Fruit fly (Drosophila melanogaster) whole organism, embryonic: Measurements from ENCODE around the gene CG10165.

ENCODE experiments used
- Atf3 ChIP-seq: fragments of 200-800 bp; sonication (Bioruptor generic); optimal IDR thresholded peaks from 3 replicates; lab custom pipeline; 2016; ENCODE audit warnings: missing biosample characterization, missing genetic modification characterization
- BEAF-32 ChIP-seq: fragments of 200-800 bp; sonication (Bioruptor generic); optimal IDR thresholded peaks from 3 replicates; lab custom pipeline; 2017; ENCODE audit warnings: missing biosample characterization, missing genetic modification characterization, mild to moderate bottlenecking, moderate library complexity, missing genetic modification reagents
- CG10274 ChIP-seq: fragments of 200-800 bp; sonication (Bioruptor generic); optimal IDR thresholded peaks from 3 replicates; lab custom pipeline; 2017; ENCODE audit warnings: missing biosample characterization, mild to moderate bottlenecking, missing genetic modification characterization
- CG11085 ChIP-seq: fragments of 200-800 bp; sonication (Bioruptor generic); IDR thresholded peaks from 2 replicates; pipeline ENCODE4 v1.3.6; 2022; ENCODE audit warnings: missing biosample characterization, missing genetic modification characterization
- CG12236 ChIP-seq: fragments of 200-800 bp; sonication (Bioruptor generic); optimal IDR thresholded peaks from 2 replicates; lab custom pipeline; 2016; ENCODE audit warnings: missing biosample characterization, missing genetic modification characterization
- CG1233 ChIP-seq: fragments of 200-800 bp; sonication (Bioruptor generic); optimal IDR thresholded peaks from 4 replicates; lab custom pipeline; 2018; ENCODE audit warnings: missing biosample characterization, mild to moderate bottlenecking, missing genetic modification characterization
- CG14710 ChIP-seq: fragments of 200-800 bp; sonication (Bioruptor generic); optimal IDR thresholded peaks from 3 replicates; lab custom pipeline; 2019; ENCODE audit warnings: missing biosample characterization, mild to moderate bottlenecking, missing genetic modification characterization, moderate library complexity
- CG14965 ChIP-seq: fragments of 200-800 bp; sonication (Bioruptor generic); optimal IDR thresholded peaks from 2 replicates; lab custom pipeline; 2016; ENCODE audit warnings: missing biosample characterization, missing genetic modification characterization, borderline replicate concordance
- CG17359 ChIP-seq: fragments of 200-800 bp; sonication (Bioruptor generic); optimal IDR thresholded peaks from 3 replicates; lab custom pipeline; 2018; ENCODE audit warnings: missing biosample characterization, mild to moderate bottlenecking, missing genetic modification characterization, moderate library complexity
- CG17612 ChIP-seq: fragments of 200-800 bp; sonication (Bioruptor generic); IDR thresholded peaks from 2 replicates; pipeline ENCODE4 v1.3.6; 2022; ENCODE audit warnings: missing biosample characterization, missing genetic modification characterization
- CG18619 ChIP-seq: fragments of 200-800 bp; sonication (Bioruptor generic); optimal IDR thresholded peaks from 3 replicates; lab custom pipeline; 2017; ENCODE audit warnings: missing biosample characterization, mild to moderate bottlenecking, missing genetic modification characterization
- CG2116 ChIP-seq: fragments of 200-800 bp; sonication (Bioruptor generic); optimal IDR thresholded peaks from 3 replicates; lab custom pipeline; 2018; ENCODE audit warnings: missing biosample characterization, mild to moderate bottlenecking, missing genetic modification characterization
- CG2889 ChIP-seq: fragments of 200-800 bp; sonication (Bioruptor generic); IDR thresholded peaks from 3 replicates; pipeline ENCODE4 v1.3.6; 2022; ENCODE audit warnings: missing biosample characterization, missing genetic modification characterization
- CG31441 ChIP-seq: fragments of 200-800 bp; sonication (Bioruptor generic); IDR thresholded peaks from 2 replicates; pipeline ENCODE4 v1.3.6; 2022; ENCODE audit warnings: missing biosample characterization, missing genetic modification characterization
- CG34376 ChIP-seq: fragments of 200-800 bp; sonication (Bioruptor generic); optimal IDR thresholded peaks from 2 replicates; lab custom pipeline; 2018; ENCODE audit warnings: missing biosample characterization, mild to moderate bottlenecking, missing genetic modification characterization
- CG3995 ChIP-seq: fragments of 200-800 bp; sonication (Bioruptor generic); optimal IDR thresholded peaks from 3 replicates; lab custom pipeline; 2016; ENCODE audit warnings: missing biosample characterization, missing genetic modification characterization
- CG4282 ChIP-seq: fragments of 200-800 bp; sonication (Bioruptor generic); optimal IDR thresholded peaks from 2 replicates; lab custom pipeline; 2016; ENCODE audit warnings: missing biosample characterization, missing genetic modification characterization
- CG4820 ChIP-seq: fragments of 200-800 bp; sonication (Bioruptor generic); optimal IDR thresholded peaks from 3 replicates; lab custom pipeline; 2016; ENCODE audit warnings: missing biosample characterization, missing genetic modification characterization
- CG6683 ChIP-seq: fragments of 200-800 bp; sonication (Bioruptor generic); optimal IDR thresholded peaks from 2 replicates; lab custom pipeline; 2017; ENCODE audit warnings: missing biosample characterization, mild to moderate bottlenecking, missing genetic modification characterization, missing genetic modification reagents
- CG7987 ChIP-seq: fragments of 200-800 bp; sonication (Bioruptor generic); optimal IDR thresholded peaks from 2 replicates; lab custom pipeline; 2018; ENCODE audit warnings: missing biosample characterization, mild to moderate bottlenecking, missing genetic modification characterization, moderate library complexity
- CG8478 ChIP-seq: fragments of >200 bp; optimal IDR thresholded peaks from 2 replicates; lab custom pipeline; 2018
- CG8944 ChIP-seq: fragments of 200-800 bp; sonication (Bioruptor generic); optimal IDR thresholded peaks from 3 replicates; lab custom pipeline; 2016; ENCODE audit warnings: missing biosample characterization, missing genetic modification characterization
- CG9727 ChIP-seq: fragments of 200-800 bp; sonication (Bioruptor generic); optimal IDR thresholded peaks from 3 replicates; lab custom pipeline; 2017; ENCODE audit warnings: missing biosample characterization, mild to moderate bottlenecking, missing genetic modification characterization
- CTCF ChIP-seq: fragments of 200-800 bp; sonication (Bioruptor generic); optimal IDR thresholded peaks from 2 replicates; lab custom pipeline; 2017; ENCODE audit warnings: missing biosample characterization, mild to moderate bottlenecking, missing genetic modification characterization, moderate library complexity
- D ChIP-seq, 2 experiments: fragments of 200-800 bp in 1 of 2; fragments of >200 bp in 1 of 2; sonication (Bioruptor generic) in 1 of 2; optimal IDR thresholded peaks; 2 replicates in 1 of 2; 3 replicates in 1 of 2; lab custom pipeline; 2017; ENCODE audit warnings: mild to moderate bottlenecking in 1 of 2, missing biosample characterization in 1 of 2, missing genetic modification characterization in 1 of 2, missing genetic modification reagents in 1 of 2
- Dfd ChIP-seq, 2 experiments: fragments of >200 bp; optimal IDR thresholded peaks; 2 replicates each; lab custom pipeline; 2017; ENCODE audit warnings: missing biosample characterization in 2 of 2, missing genetic modification characterization in 2 of 2
- ERR ChIP-seq: fragments of 200-800 bp; sonication (Bioruptor generic); optimal IDR thresholded peaks from 2 replicates; lab custom pipeline; 2016; ENCODE audit warnings: missing biosample characterization, missing genetic modification characterization
- Ets97D ChIP-seq: fragments of 200-800 bp; sonication (Bioruptor generic); optimal IDR thresholded peaks from 3 replicates; lab custom pipeline; 2016; ENCODE audit warnings: missing biosample characterization, missing genetic modification characterization
- Fer2 ChIP-seq: fragments of 200-800 bp; sonication (Bioruptor generic); optimal IDR thresholded peaks from 2 replicates; lab custom pipeline; 2018; ENCODE audit warnings: missing biosample characterization, mild to moderate bottlenecking, missing genetic modification characterization, moderate library complexity
- HHEX ChIP-seq: fragments of 200-800 bp; sonication (Bioruptor generic); optimal IDR thresholded peaks from 3 replicates; lab custom pipeline; 2017; ENCODE audit warnings: missing biosample characterization, mild to moderate bottlenecking, missing genetic modification characterization, missing genetic modification reagents
- Hr39 ChIP-seq: fragments of >200 bp; optimal IDR thresholded peaks from 2 replicates; lab custom pipeline; 2017
- Meics ChIP-seq: fragments of 200-800 bp; sonication (Bioruptor generic); optimal IDR thresholded peaks from 2 replicates; lab custom pipeline; 2017; ENCODE audit warnings: missing biosample characterization, mild to moderate bottlenecking, missing genetic modification characterization
- Ravus ChIP-seq: fragments of 200-800 bp; sonication (Bioruptor generic); IDR thresholded peaks from 2 replicates; pipeline ENCODE4 v1.3.6; 2022; ENCODE audit warnings: missing biosample characterization, missing genetic modification characterization
- Rx ChIP-seq: fragments of 200-800 bp; sonication (Bioruptor generic); IDR thresholded peaks from 2 replicates; pipeline ENCODE4 v1.3.6; 2022; ENCODE audit warnings: missing biosample characterization, missing genetic modification characterization
- TFAM ChIP-seq: fragments of 200-800 bp; sonication (Bioruptor generic); optimal IDR thresholded peaks from 2 replicates; lab custom pipeline; 2017; ENCODE audit warnings: missing biosample characterization, missing genetic modification characterization, inconsistent platforms
- aop ChIP-seq: fragments of 200-800 bp; sonication (Bioruptor generic); IDR thresholded peaks from 2 replicates; pipeline ENCODE4 v1.3.6; 2022; ENCODE audit warnings: missing biosample characterization, missing genetic modification characterization
- danr ChIP-seq: fragments of 200-800 bp; sonication (Bioruptor generic); IDR thresholded peaks from 2 replicates; pipeline ENCODE4 v1.3.6; 2022; ENCODE audit warnings: missing biosample characterization, missing genetic modification characterization
- fd96Cb ChIP-seq: fragments of 200-800 bp; sonication (Bioruptor generic); optimal IDR thresholded peaks from 2 replicates; lab custom pipeline; 2018; ENCODE audit warnings: missing biosample characterization, mild to moderate bottlenecking, missing genetic modification characterization, moderate library complexity
- ftz-f1 ChIP-seq: fragments of 200-800 bp; sonication (Bioruptor generic); optimal IDR thresholded peaks from 2 replicates; lab custom pipeline; 2016; ENCODE audit warnings: missing biosample characterization, missing genetic modification characterization
- jumu ChIP-seq: fragments of 200-800 bp; sonication (Bioruptor generic); optimal IDR thresholded peaks from 3 replicates; lab custom pipeline; 2016; ENCODE audit warnings: missing biosample characterization, missing genetic modification characterization
- lab ChIP-seq: fragments of 200-800 bp; sonication (Bioruptor generic); optimal IDR thresholded peaks from 3 replicates; lab custom pipeline; 2017; ENCODE audit warnings: missing biosample characterization, missing genetic modification characterization, mild to moderate bottlenecking, moderate library complexity, missing genetic modification reagents
- pfk ChIP-seq: fragments of 200-800 bp; sonication (Bioruptor generic); optimal IDR thresholded peaks from 2 replicates; lab custom pipeline; 2018; ENCODE audit warnings: missing biosample characterization, mild to moderate bottlenecking, missing genetic modification characterization, moderate library complexity
- pho ChIP-seq: fragments of 200-800 bp; sonication (Bioruptor generic); optimal IDR thresholded peaks from 2 replicates; lab custom pipeline; 2016; ENCODE audit warnings: missing biosample characterization, missing genetic modification characterization
- pita ChIP-seq: fragments of 200-800 bp; sonication (Bioruptor generic); optimal IDR thresholded peaks from 2 replicates; lab custom pipeline; 2017; ENCODE audit warnings: missing biosample characterization, mild to moderate bottlenecking, missing genetic modification characterization
- pros ChIP-seq: fragments of 200-800 bp; sonication (Bioruptor generic); optimal IDR thresholded peaks from 3 replicates; lab custom pipeline; 2019; ENCODE audit warnings: missing biosample characterization, mild to moderate bottlenecking, missing genetic modification characterization, moderate library complexity
- pum ChIP-seq: fragments of 200-800 bp; sonication (Bioruptor generic); optimal IDR thresholded peaks from 2 replicates; lab custom pipeline; 2016; ENCODE audit warnings: missing biosample characterization, missing genetic modification characterization
- sd ChIP-seq: fragments of 200-800 bp; sonication (Bioruptor generic); optimal IDR thresholded peaks from 3 replicates; lab custom pipeline; 2018; ENCODE audit warnings: missing biosample characterization, mild to moderate bottlenecking, missing genetic modification characterization, moderate library complexity
- so ChIP-seq: fragments of 200-800 bp; sonication (Bioruptor generic); IDR thresholded peaks from 3 replicates; pipeline ENCODE4 v1.3.6; 2022; ENCODE audit warnings: missing biosample characterization, missing genetic modification characterization
- tna ChIP-seq: fragments of 200-800 bp; sonication (Bioruptor generic); IDR thresholded peaks from 2 replicates; pipeline ENCODE4 v1.3.6; 2022; ENCODE audit warnings: missing biosample characterization, missing genetic modification characterization; ENCODE audit not compliant: partially characterized antibody
- z ChIP-seq: fragments of 200-800 bp; sonication (Bioruptor generic); IDR thresholded peaks from 3 replicates; pipeline ENCODE4 v1.3.6; 2022; ENCODE audit warnings: missing biosample characterization, missing genetic modification characterization

Gene CG10165

DNA sequence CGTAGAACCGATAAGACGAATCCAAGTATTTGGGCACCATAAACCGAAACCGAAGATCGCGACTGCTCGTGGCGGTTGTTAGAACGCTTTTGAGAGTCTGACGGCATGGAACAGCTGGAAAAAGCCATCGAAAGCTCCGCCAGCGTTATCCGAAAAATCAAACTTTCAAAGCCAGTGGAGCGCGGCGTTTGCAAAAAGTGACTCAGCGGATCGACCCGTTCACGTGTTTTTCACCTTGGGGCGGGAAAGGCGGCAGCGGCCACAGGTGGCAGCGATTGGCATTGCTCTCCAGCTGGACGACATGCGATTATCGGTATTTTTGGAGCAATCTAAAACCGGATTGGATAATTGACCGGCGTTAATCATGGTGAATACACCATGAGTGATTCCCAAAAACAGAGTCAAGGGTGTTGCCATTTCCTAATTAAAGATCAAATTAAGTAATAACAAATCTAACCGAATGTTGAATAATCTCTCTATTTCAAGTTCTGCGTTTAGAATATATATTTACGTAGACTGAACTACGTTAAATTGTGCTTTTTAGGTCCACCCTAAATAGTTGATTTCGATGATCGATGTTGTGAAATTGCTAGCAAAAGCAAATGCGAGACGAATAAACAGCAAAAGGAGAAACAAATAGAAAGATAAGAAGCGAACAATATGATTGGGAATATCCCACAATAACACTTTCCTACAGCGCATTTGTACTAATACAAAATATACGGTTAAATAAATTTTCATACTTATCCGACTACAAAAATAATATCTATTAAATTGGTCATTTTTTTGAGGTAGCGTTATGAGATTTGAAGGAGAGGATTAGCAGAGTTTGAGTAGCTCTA lies 17.0 kb upstream of the CG10165 start, which contains the start of gene CG10337 (continued):
- TF ChIP-seq fd96Cb (peak; percentile 4), CG2889 (GFP tag; lab: Robert Waterston, UW) (no peak), tna (GFP tag; lab: Robert Waterston, UW) (no peak), Fer2 (tag; lab: Kevin White, UChicago) (no peak), CG14710 (tag; lab: Kevin White, UChicago) (peak; percentile 25), z (no peak), CG1233 (GFP tag; lab: Kevin White, UChicago) (peak; percentile 30), Dfd (GFP tag; optimal IDR thresholded peaks at IDR 0.05; lab: Kevin White, UChicago) (no peak), ftz-f1 (GFP tag; lab: Kevin White, UChicago) (peak; percentile 61), CG7987 (GFP tag; lab: Kevin White, UChicago) (peak; percentile 60), pho (GFP tag; lab: Kevin White, UChicago) (no peak), jumu (GFP tag; lab: Kevin White, UChicago) (no peak), Ravus (GFP tag; lab: Robert Waterston, UW) (no peak), danr (no peak), pum (GFP tag; lab: Kevin White, UChicago) (no peak), CG31441 (peak; percentile 16; the same call in 1 of the 2 replicates), CG4282 (GFP tag; lab: Kevin White, UChicago) (no peak), CG12236 (no peak), ERR (GFP tag; lab: Kevin White, UChicago) (no peak), CG14965 (GFP tag; lab: Kevin White, UChicago) (no peak), Ets97D (GFP tag; lab: Kevin White, UChicago) (no peak), BEAF-32 (GFP tag; lab: Kevin White, UChicago) (no peak), CG17612 (GFP tag; lab: Robert Waterston, UW) (no peak), sd (peak; percentile 85), HHEX (peak; percentile 40), Atf3 (GFP tag; lab: Kevin White, UChicago) (no peak), CG11085 (0 out of 2 replicates have a peak, but pooled peaks have one; percentile 26), CG6683 (GFP tag; lab: Kevin White, UChicago) (peak; percentile 6), CG2116 (GFP tag; lab: Kevin White, UChicago) (peak; percentile 1), Rx (GFP tag; lab: Robert Waterston, UW) (no peak), CTCF (GFP tag; lab: Kevin White, UChicago) (no peak), CG10274 (GFP tag; lab: Kevin White, UChicago) (peak; percentile 95), CG3995 (peak; percentile 83), CG17359 (tag; lab: Kevin White, UChicago) (peak; percentile 42), CG18619 (peak; percentile 37), so (GFP tag; lab: Robert Waterston, UW) (peak; percentile 71), D (optimal IDR thresholded peaks at IDR 0.05; lab: Kevin White, UChicago) (no peak), D (GFP tag; optimal IDR thresholded peaks at IDR 0.05; lab: Kevin White, UChicago) (peak; percentile 53), CG4820 (peak; percentile 7), pros (GFP tag; lab: Kevin White, UChicago) (no peak), Meics (GFP tag; lab: Kevin White, UChicago) (peak; percentile 77), pfk (no peak), TFAM (no peak), CG8944 (GFP tag; lab: Kevin White, UChicago) (no peak), CG8478 (lab: Kevin White, UChicago) (no peak), pita (GFP tag; lab: Kevin White, UChicago) (no peak), aop (GFP tag; lab: Robert Waterston, UW) (no peak), CG9727 (peak; percentile 57), Hr39 (lab: Kevin White, UChicago) (no peak), lab (GFP tag; lab: Kevin White, UChicago) (peak; percentile 86), CG34376 (GFP tag; lab: Kevin White, UChicago) (peak; percentile 54)
